Worm (Caenorhabditis elegans): ENCODE data around the gene col-73.
"Not testable (repeated sequence)": the region's sequence is repeated elsewhere in the genome, so short reads cannot be mapped to it uniquely, and the experiment has no call there.

Gene col-73

DNA sequence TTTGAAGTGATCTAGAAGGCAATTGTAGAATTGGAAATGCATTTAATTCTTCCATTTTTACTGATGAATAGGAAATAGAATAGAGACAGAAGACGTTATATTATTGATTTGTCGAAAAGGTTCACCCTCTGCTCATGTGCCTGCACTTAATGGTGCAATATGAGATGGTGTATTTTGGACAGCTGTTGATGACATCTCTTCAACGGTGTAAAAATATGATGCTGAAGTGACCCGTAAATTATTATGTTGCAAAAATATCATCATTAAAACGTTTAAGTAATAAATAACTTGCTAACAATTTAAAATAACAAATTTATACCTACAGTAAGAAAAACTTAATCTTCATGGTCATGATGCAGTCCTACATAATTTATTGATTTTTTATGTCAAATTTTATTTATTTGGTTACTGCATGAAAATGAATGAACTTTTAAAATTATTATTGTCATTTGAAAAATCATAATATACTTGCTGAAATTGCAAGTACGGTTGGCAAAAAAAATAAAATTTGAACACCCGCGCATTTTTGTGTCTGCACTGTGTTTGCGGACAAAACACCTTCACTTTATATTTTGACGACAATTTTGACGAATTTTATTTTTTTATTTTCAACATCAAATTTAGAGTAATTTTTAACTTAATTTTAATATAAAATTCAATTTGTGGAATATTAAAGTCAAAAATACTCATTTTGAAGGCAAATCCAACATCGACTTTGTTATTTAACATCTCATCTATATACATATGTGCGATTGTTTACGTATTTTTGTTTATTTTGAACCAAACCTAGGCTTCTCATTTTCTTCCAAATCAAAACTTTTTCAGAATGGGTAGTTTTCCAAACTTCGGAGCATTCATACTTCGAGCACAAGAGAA, 45.0 kb downstream of the col-73 start, which contains the start of the genes fbxb-88 and tbck-1:
fbxb-88 (minus strand) TSS at position 151 of the 876 bp plus-strand sequence.
tbck-1 (plus strand) TSS at position 826 of the 876 bp plus-strand sequence.
- TF ChIP-seq peb-1 (tag; optimal IDR thresholded peaks at IDR 0.05) (no peak), lin-39 (tag; optimal IDR thresholded peaks at IDR 0.05) (no peak), ZK546.5 (tag; optimal IDR thresholded peaks at IDR 0.05) (no peak), ama-1 (optimal IDR thresholded peaks at IDR 0.05) (no peak), snpc-4 (tag; optimal IDR thresholded peaks at IDR 0.05) (peak; percentile 54), egl-27 (tag; optimal IDR thresholded peaks at IDR 0.05) (no peak), mbf-1 (tag; optimal IDR thresholded peaks at IDR 0.05) (no peak), dmd-4 (tag; optimal IDR thresholded peaks at IDR 0.05) (no peak), C34F6.9 (tag; optimal IDR thresholded peaks at IDR 0.05) (peak; percentile 56), crh-2 (tag; optimal IDR thresholded peaks at IDR 0.05) (peak; percentile 63), gmeb-1 (tag; optimal IDR thresholded peaks at IDR 0.05) (peak; percentile 97), elt-3 (tag; optimal IDR thresholded peaks at IDR 0.05) (no peak), lsy-2 (tag; optimal IDR thresholded peaks at IDR 0.05) (peak in 1 of 2 experiments; percentile 26), sem-4 (tag; optimal IDR thresholded peaks at IDR 0.05) (no peak), unc-55 (GFP tag; optimal IDR thresholded peaks at IDR 0.05) (peak; percentile 82)

DNA sequence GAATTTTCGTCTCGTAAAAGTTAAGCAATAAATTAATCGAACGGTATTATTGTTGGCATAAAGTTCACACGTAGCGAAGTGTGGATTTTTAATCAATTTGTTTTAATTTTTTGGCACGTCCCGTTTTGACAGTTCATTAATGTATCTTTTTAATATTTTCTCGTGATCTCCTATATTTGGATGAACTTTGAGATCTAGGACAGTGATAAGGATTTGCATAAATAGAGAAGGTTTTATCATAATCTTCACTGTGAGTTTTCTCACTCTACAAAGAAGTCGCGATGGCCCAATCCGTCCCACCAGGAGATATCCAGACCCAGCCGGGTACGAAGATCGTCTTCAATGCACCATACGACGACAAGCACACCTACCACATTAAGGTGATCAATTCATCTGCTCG, 47.8 kb downstream of the col-73 start, which contains the start of the genes C33F10.8 and msp-40:
C33F10.8 (minus strand) TSS at position 101 of the 400 bp plus-strand sequence.
msp-40 (plus strand) TSS at position 282 of the 400 bp plus-strand sequence.
- not testable (repeated sequence) for TF ChIP-seq elt-3 (tag; optimal IDR thresholded peaks at IDR 0.05); peb-1 (tag; optimal IDR thresholded peaks at IDR 0.05); Y55F3AM.14 (GFP tag; optimal IDR thresholded peaks at IDR 0.05)

DNA sequence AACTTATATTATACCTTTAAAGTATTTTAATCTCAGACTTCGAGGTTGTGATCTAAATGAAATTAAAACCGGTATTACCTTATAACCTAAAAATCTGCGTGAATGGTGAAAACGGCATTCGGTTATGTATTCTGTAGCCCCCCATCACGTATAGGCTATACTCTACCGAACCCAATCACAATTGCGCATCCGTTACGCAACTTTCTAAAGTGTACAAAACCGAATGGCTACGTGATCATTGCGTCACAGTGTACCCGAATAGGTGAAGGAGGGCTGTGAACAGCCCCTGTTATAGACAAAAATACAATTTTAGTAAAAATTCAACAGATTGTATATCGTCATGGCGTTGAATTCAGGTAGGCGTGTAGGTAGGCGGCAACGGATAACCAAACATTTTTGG, 50.3 kb downstream of the col-73 start:
- TF ChIP-seq mdl-1 (tag; optimal IDR thresholded peaks at IDR 0.05) (no peak), R02D3.7 (tag; optimal IDR thresholded peaks at IDR 0.05) (no peak), nhr-23 (tag; optimal IDR thresholded peaks at IDR 0.05) (no peak), sma-3 (GFP tag; optimal IDR thresholded peaks at IDR 0.05) (no peak), nhr-237 (tag; optimal IDR thresholded peaks at IDR 0.05) (no peak), nhr-11 (tag; optimal IDR thresholded peaks at IDR 0.05) (no peak), lin-39 (tag; optimal IDR thresholded peaks at IDR 0.05) (no peak), ztf-1 (GFP tag; conservative IDR thresholded peaks at IDR 0.05) (no peak), aly-2 (tag; optimal IDR thresholded peaks at IDR 0.05) (no peak), unc-62 (GFP tag; optimal IDR thresholded peaks at IDR 0.05) (no peak), F13H6.1 (tag; optimal IDR thresholded peaks at IDR 0.05) (no peak), ztf-11 (tag; optimal IDR thresholded peaks at IDR 0.05) (no peak), skn-1 (tag; optimal IDR thresholded peaks at IDR 0.05) (no peak), ceh-82 (tag; optimal IDR thresholded peaks at IDR 0.05) (no peak), nhr-21 (tag; optimal IDR thresholded peaks at IDR 0.05) (no peak), ceh-16 (tag; optimal IDR thresholded peaks at IDR 0.05) (no peak), nhr-12 (tag; optimal IDR thresholded peaks at IDR 0.05) (no peak), ztf-4 (tag; optimal IDR thresholded peaks at IDR 0.05) (no peak), zag-1 (tag; optimal IDR thresholded peaks at IDR 0.05) (no peak), nhr-129 (tag; optimal IDR thresholded peaks at IDR 0.05) (no peak)
